Worm (Caenorhabditis elegans) whole organism, L4/young adult: ENCODE results near the gene mtcu-2.
"Not testable (repeated sequence)": the region's sequence is repeated elsewhere in the genome, so short reads cannot be mapped to it uniquely, and the experiment has no call there.

Experiments used
- W03F9.2 ChIP-seq: fragments of 150-350 bp; optimal IDR thresholded peaks from 2 replicates; lab custom pipeline; 2014; ENCODE audit warnings: missing biosample characterization, missing genetic modification characterization
- dao-5 ChIP-seq: sonication (generic microtip); optimal IDR thresholded peaks from 2 replicates; lab custom pipeline; 2016; ENCODE audit warnings: missing genotype, missing genetic modification characterization, moderate library complexity, missing compliant biosample characterization
- him-1 ChIP-seq: sonication (generic microtip); optimal IDR thresholded peaks from 2 replicates; lab custom pipeline; 2016; ENCODE audit warnings: missing genotype, missing genetic modification reagents, missing genetic modification characterization, missing compliant biosample characterization

DNA sequence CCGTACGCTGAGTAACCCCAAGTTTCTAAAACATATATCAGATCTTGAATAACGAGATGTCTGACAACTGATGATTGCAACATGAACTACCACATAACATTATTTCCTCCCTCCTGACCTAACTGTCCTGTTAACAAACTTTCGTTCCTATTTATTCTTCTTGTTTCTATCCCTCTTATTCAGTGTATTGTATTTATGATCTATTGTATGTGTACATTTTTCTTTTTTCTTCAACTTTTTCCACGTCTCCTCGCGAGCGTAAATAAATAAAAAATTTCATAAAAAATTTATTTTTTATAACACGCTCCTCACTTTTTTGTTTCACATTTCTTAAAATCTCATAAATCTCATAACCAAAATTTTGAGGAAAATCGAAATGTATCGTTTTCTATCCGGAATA lies 26.7 kb downstream of the mtcu-2 start, which contains the start of gene ZK892.4:
- TF ChIP-seq him-1, dao-5, W03F9.2 (tag; lab: Kevin White, UChicago): not testable (repeated sequence)
